Fruit fly (Drosophila melanogaster): ENCODE results near the gene CG11122.

DNA sequence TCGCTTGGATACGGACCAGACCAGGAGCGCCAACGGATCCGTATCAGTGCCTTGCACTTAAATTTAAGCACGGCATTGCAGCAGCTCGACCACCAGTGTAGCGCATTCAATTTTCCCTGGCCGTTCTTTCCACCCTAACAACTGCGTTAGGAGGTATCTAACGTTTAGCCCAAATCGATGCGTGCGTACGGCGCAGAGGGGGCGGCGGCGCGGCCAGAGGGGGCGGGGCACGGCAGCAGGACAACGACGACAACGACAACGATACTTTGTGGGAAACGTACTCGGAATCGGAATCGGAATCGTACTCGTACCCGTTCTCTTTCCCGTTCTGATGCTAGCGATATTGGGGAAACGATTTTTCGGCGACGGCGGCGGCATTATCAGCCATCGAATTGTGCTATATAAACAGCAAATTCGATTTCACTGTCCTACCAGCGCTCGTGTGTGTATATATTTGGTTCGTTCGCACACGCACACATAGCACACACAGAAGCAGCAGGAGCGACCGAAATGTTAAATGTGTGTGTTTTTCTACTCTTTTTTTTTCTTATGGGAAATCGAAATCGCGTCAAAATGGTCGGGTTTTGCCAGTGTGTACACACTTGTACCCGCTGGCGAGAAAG lies at the start of gene CG11122:
- TF ChIP-seq Hr4 (GFP tag; optimal IDR thresholded peaks at IDR 0.05) (no peak), CG34406 (GFP tag; optimal IDR thresholded peaks at IDR 0.05) (no peak), dsx (GFP tag; optimal IDR thresholded peaks at IDR 0.05; ENCODE audit: poor library complexity, severe bottlenecking) (no peak), OdsH (GFP tag; optimal IDR thresholded peaks at IDR 0.05) (no peak), Hr38 (GFP tag; optimal IDR thresholded peaks at IDR 0.05) (no peak), CG15336 (GFP tag; IDR thresholded peaks at IDR 0.05) (no peak), Eip93F (GFP tag; optimal IDR thresholded peaks at IDR 0.05) (no peak), CG11902 (GFP tag; optimal IDR thresholded peaks at IDR 0.05) (no peak), CG3032 (tag; optimal IDR thresholded peaks at IDR 0.05) (no peak), acj6 (GFP tag; optimal IDR thresholded peaks at IDR 0.05) (no peak), CG6792 (GFP tag; optimal IDR thresholded peaks at IDR 0.05) (no peak), CG31627 (GFP tag; optimal IDR thresholded peaks at IDR 0.05) (no peak), ss (GFP tag; optimal IDR thresholded peaks at IDR 0.05) (peak; percentile 31 to 38)
